Worm (Caenorhabditis elegans) whole organism, L2 larva: ENCODE measurements around the gene hcf-1.
A peak's percentile ranks its signal among the peaks of the same experiment; 100 is the strongest.

Experiments used
- C34F6.9 ChIP-seq: fragments of 150-350 bp; optimal IDR thresholded peaks from 2 replicates; lab custom pipeline; 2014; ENCODE audit warnings: missing biosample characterization, missing genetic modification characterization
- F13H6.1 ChIP-seq: sonication (generic microtip); optimal IDR thresholded peaks from 2 replicates; lab custom pipeline; 2016; ENCODE audit warnings: missing genetic modification characterization, missing compliant biosample characterization
- Y55F3AM.14 ChIP-seq: fragments of 200-800 bp; sonication (Bioruptor generic); optimal IDR thresholded peaks from 2 replicates; lab custom pipeline; 2018; ENCODE audit warnings: mild to moderate bottlenecking, missing genetic modification characterization, missing compliant biosample characterization
- ZK546.5 ChIP-seq: sonication (generic microtip); optimal IDR thresholded peaks from 2 replicates; lab custom pipeline; 2017; ENCODE audit warnings: missing biosample characterization, missing genetic modification characterization
- aly-2 ChIP-seq: fragments of 150-350 bp; optimal IDR thresholded peaks from 2 replicates; lab custom pipeline; 2014; ENCODE audit warnings: missing biosample characterization, missing genetic modification characterization
- ama-1 ChIP-seq: fragments of 150-350 bp; optimal IDR thresholded peaks from 2 replicates; lab custom pipeline; 2018; ENCODE audit warnings: inconsistent platforms
- blmp-1 ChIP-seq: sonication (generic microtip); optimal IDR thresholded peaks from 2 replicates; lab custom pipeline; 2017; ENCODE audit warnings: missing genetic modification characterization, mild to moderate bottlenecking, missing compliant biosample characterization, antibody characterized with exemption, moderate library complexity; ENCODE audit not compliant: insufficient read depth
- ceh-82 ChIP-seq: fragments of 150-350 bp; optimal IDR thresholded peaks from 2 replicates; lab custom pipeline; 2014; ENCODE audit warnings: missing biosample characterization, missing genetic modification characterization
- crh-2 ChIP-seq: sonication (generic microtip); optimal IDR thresholded peaks from 2 replicates; lab custom pipeline; 2017; ENCODE audit warnings: missing biosample characterization, missing genetic modification characterization
- egl-27 ChIP-seq: sonication (generic microtip); optimal IDR thresholded peaks from 3 replicates; lab custom pipeline; 2017; ENCODE audit warnings: missing biosample characterization, missing genetic modification reagents, missing genetic modification characterization
- elt-1 ChIP-seq: fragments of 150-350 bp; optimal IDR thresholded peaks from 2 replicates; lab custom pipeline; 2014; ENCODE audit warnings: missing biosample characterization, missing genetic modification characterization
- fos-1 ChIP-seq: fragments of 150-350 bp; optimal IDR thresholded peaks from 2 replicates; lab custom pipeline; 2014; ENCODE audit warnings: missing biosample characterization, missing genetic modification characterization
- gmeb-1 ChIP-seq: fragments of 150-350 bp; optimal IDR thresholded peaks from 2 replicates; lab custom pipeline; 2014; ENCODE audit warnings: missing biosample characterization, missing genetic modification characterization
- lin-11 ChIP-seq: fragments of 150-350 bp; sonication (generic microtip); optimal IDR thresholded peaks from 2 replicates; lab custom pipeline; 2014; ENCODE audit warnings: missing biosample characterization, missing genetic modification characterization, inconsistent platforms, mixed read lengths
- lin-13 ChIP-seq: fragments of 150-350 bp; optimal IDR thresholded peaks from 2 replicates; lab custom pipeline; 2014; ENCODE audit warnings: missing biosample characterization, missing genetic modification reagents, missing genetic modification characterization
- lin-39 ChIP-seq: fragments of 150-350 bp; optimal IDR thresholded peaks from 2 replicates; lab custom pipeline; 2014; ENCODE audit warnings: missing biosample characterization, missing genetic modification reagents, missing genetic modification characterization
- lsy-2 ChIP-seq, 2 experiments: fragments of 150-350 bp in 1 of 2; sonication (generic microtip) in 1 of 2; optimal IDR thresholded peaks; 2 replicates each; lab custom pipeline; 2014 to 2017; ENCODE audit warnings: missing biosample characterization in 2 of 2, missing genetic modification characterization in 2 of 2
- mab-5 ChIP-seq: fragments of 150-350 bp; optimal IDR thresholded peaks from 2 replicates; lab custom pipeline; 2014; ENCODE audit warnings: missing biosample characterization, missing genetic modification characterization
- mbf-1 ChIP-seq: sonication (generic microtip); optimal IDR thresholded peaks from 2 replicates; lab custom pipeline; 2017; ENCODE audit warnings: missing biosample characterization, missing genetic modification characterization
- mdl-1 ChIP-seq, 2 experiments: fragments of 150-350 bp in 1 of 2; sonication (generic microtip) in 1 of 2; optimal IDR thresholded peaks; 2 replicates each; lab custom pipeline; 2017; ENCODE audit warnings: missing biosample characterization in 2 of 2, missing genetic modification characterization in 2 of 2
- nhr-129 ChIP-seq: fragments of 150-350 bp; optimal IDR thresholded peaks from 2 replicates; lab custom pipeline; 2014; ENCODE audit warnings: missing biosample characterization, missing genetic modification characterization
- nhr-21 ChIP-seq: fragments of 150-350 bp; optimal IDR thresholded peaks from 2 replicates; lab custom pipeline; 2014; ENCODE audit warnings: missing biosample characterization, missing genetic modification characterization
- nhr-23 ChIP-seq: fragments of 150-350 bp; optimal IDR thresholded peaks from 2 replicates; lab custom pipeline; 2014; ENCODE audit warnings: missing biosample characterization, missing genetic modification reagents, missing genetic modification characterization
- nhr-237 ChIP-seq: fragments of 150-350 bp; optimal IDR thresholded peaks from 2 replicates; lab custom pipeline; 2014; ENCODE audit warnings: missing biosample characterization, missing genetic modification characterization
- nhr-25 ChIP-seq: fragments of 150-350 bp; sonication (generic microtip); optimal IDR thresholded peaks from 3 replicates; lab custom pipeline; 2014; ENCODE audit warnings: missing biosample characterization, missing genetic modification characterization
- nhr-6 ChIP-seq: fragments of 150-350 bp; optimal IDR thresholded peaks from 2 replicates; lab custom pipeline; 2014; ENCODE audit warnings: missing biosample characterization, missing genetic modification characterization
- nhr-77 ChIP-seq: fragments of 150-350 bp; optimal IDR thresholded peaks from 2 replicates; lab custom pipeline; 2014; ENCODE audit warnings: missing biosample characterization, missing genetic modification characterization
- sem-4 ChIP-seq: fragments of 150-350 bp; optimal IDR thresholded peaks from 2 replicates; lab custom pipeline; 2014; ENCODE audit warnings: missing biosample characterization, missing genetic modification reagents, missing genetic modification characterization
- sma-3 ChIP-seq: sonication (generic microtip); optimal IDR thresholded peaks from 2 replicates; lab custom pipeline; 2016; ENCODE audit warnings: missing genetic modification reagents, missing genetic modification characterization, missing compliant biosample characterization
- sma-9 ChIP-seq, 2 experiments: fragments of 150-350 bp in 1 of 2; sonication (generic microtip) in 1 of 2; optimal IDR thresholded peaks; 2 replicates each; lab custom pipeline; 2014 to 2016; ENCODE audit warnings: missing genetic modification characterization in 2 of 2, mild to moderate bottlenecking in 1 of 2, missing biosample characterization in 1 of 2, missing compliant biosample characterization in 1 of 2, missing genetic modification reagents in 1 of 2, moderate library complexity in 1 of 2
- snpc-4 ChIP-seq: fragments of 150-350 bp; optimal IDR thresholded peaks from 2 replicates; lab custom pipeline; 2014; ENCODE audit warnings: missing biosample characterization, missing genetic modification characterization
- unc-55 ChIP-seq: fragments of 150-350 bp; sonication (generic microtip); optimal IDR thresholded peaks from 3 replicates; lab custom pipeline; 2014; ENCODE audit warnings: missing biosample characterization, missing genetic modification reagents, missing genetic modification characterization
- unc-62 ChIP-seq: fragments of 150-350 bp; optimal IDR thresholded peaks from 2 replicates; lab custom pipeline; 2014; ENCODE audit warnings: missing biosample characterization, missing genetic modification reagents, missing genetic modification characterization
- zag-1 ChIP-seq: fragments of 150-350 bp; optimal IDR thresholded peaks from 2 replicates; lab custom pipeline; 2014; ENCODE audit warnings: missing biosample characterization, missing genetic modification characterization
- ztf-1 ChIP-seq: fragments of 200-800 bp; sonication (Bioruptor generic); conservative IDR thresholded peaks from 2 replicates; pipeline ENCODE4 v1.3.6; 2022; ENCODE audit warnings: missing genetic modification characterization, missing compliant biosample characterization
- ztf-11 ChIP-seq: sonication (generic microtip); optimal IDR thresholded peaks from 2 replicates; lab custom pipeline; 2017; ENCODE audit warnings: missing biosample characterization, missing genetic modification characterization
- ztf-4 ChIP-seq: fragments of 150-350 bp; optimal IDR thresholded peaks from 2 replicates; lab custom pipeline; 2014; ENCODE audit warnings: missing biosample characterization, missing genetic modification characterization

The hcf-1 gene

DNA sequence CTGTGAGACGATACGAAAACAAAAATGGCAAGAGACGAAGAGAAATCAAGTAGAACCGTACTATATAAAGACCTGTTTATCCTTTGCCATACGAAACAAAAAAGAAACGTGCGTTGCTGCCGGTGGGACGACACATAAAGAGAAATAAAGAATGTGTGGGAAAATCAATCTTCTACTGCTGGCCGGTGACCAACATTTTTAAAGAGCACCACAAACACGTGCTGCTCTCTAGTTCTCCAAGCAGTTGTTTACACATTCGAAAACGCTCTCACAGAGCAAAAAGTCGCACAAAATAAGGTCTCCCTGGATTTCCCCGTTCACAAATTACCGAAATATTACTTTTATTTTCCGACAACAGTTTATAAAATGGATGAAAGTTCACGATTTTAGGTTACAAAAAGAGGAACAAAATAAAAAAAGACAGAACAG, 15.5 kb upstream of the hcf-1 start, which contains the start of gene imp-3 (continued):
- TF ChIP-seq nhr-23 (tag; lab: Kevin White, UChicago) (no peak), mbf-1 (no peak), ztf-1 (GFP tag; lab: Robert Waterston, UW) (no peak)

DNA sequence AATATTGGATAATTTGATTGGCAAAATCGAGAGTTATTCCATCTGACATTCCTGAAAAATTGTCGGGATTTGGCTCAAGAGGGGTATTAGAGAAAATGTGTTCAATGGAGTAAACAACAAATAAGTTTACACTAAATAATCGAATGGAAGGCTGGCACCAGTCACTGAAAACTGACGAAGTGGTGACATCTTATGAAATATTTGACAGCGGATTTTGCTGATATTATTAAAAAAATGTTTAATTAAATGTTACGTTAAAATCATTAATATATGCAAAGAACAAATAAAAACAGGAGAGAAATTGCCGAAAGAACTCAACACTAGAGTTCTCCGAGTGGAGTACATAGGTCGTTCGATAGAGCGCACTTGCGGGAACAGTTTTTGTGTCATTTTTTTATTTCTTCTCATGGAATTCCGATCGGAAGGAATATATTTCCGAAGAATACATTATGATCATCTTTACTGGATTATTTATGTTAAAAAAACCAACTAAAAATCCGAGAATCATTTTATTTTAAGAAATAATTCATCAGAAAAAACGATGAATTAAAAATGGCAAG, 11.5 kb upstream of the hcf-1 start, which contains the start of gene tag-322:
Gene tag-322, minus strand, starts transcription at position 51 of the 560 bp plus-strand sequence.
- peak; percentile 77 for TF ChIP-seq nhr-25 (tag; lab: Kevin White, UChicago)
- TF ChIP-seq lsy-2 (tag; optimal IDR thresholded peaks at IDR 0.05; lab: Kevin White, UChicago): peak; percentile 71 to 91
- TF ChIP-seq crh-2 (tag; lab: Kevin White, UChicago): peak; percentile 81
- no peak for TF ChIP-seq mab-5 (tag; lab: Kevin White, UChicago)
- peak; percentile 64 for TF ChIP-seq ztf-4 (tag; lab: Kevin White, UChicago)
- peak; percentile 17 for TF ChIP-seq blmp-1 (tag; lab: Kevin White, UChicago)
- TF ChIP-seq sem-4 (tag; lab: Kevin White, UChicago): peak; percentile 54
- TF ChIP-seq unc-55 (GFP tag; lab: Kevin White, UChicago): peak; percentile 77
- TF ChIP-seq fos-1 (tag; lab: Kevin White, UChicago): peak; percentile 48
- TF ChIP-seq nhr-129 (tag; lab: Kevin White, UChicago): peak; percentile 38
- TF ChIP-seq C34F6.9 (tag; lab: Kevin White, UChicago): peak; percentile 72
- TF ChIP-seq sma-3 (GFP tag; lab: Kevin White, UChicago): peak; percentile 69
- TF ChIP-seq nhr-6 (tag; lab: Kevin White, UChicago): peak; percentile 47
- TF ChIP-seq nhr-21 (tag; lab: Kevin White, UChicago): peak; percentile 56
- TF ChIP-seq gmeb-1 (tag; lab: Kevin White, UChicago): peak; percentile 61
- no peak for TF ChIP-seq zag-1
- no peak for TF ChIP-seq snpc-4 (tag; lab: Kevin White, UChicago)
- peak; percentile 74 for TF ChIP-seq F13H6.1 (tag; lab: Kevin White, UChicago)
- TF ChIP-seq elt-1 (tag; lab: Kevin White, UChicago): no peak
- peak; percentile 12 for TF ChIP-seq nhr-77 (tag; lab: Kevin White, UChicago)
- TF ChIP-seq lin-13 (GFP tag; lab: Kevin White, UChicago): peak; percentile 43
- peak; percentile 73 for TF ChIP-seq sma-9 (GFP tag; optimal IDR thresholded peaks at IDR 0.05; lab: Kevin White, UChicago)
- no peak for TF ChIP-seq sma-9 (tag; optimal IDR thresholded peaks at IDR 0.05; lab: Kevin White, UChicago)
- no peak for TF ChIP-seq ZK546.5 (tag; lab: Kevin White, UChicago)
- TF ChIP-seq aly-2 (tag; lab: Kevin White, UChicago): no peak
- TF ChIP-seq, all 48 proteins: peak for 18

- TF ChIP-seq ceh-82 (no peak), ztf-11 (tag; lab: Kevin White, UChicago) (no peak), fos-1 (tag; lab: Kevin White, UChicago) (peak; percentile 26), unc-62 (GFP tag; lab: Kevin White, UChicago) (no peak), nhr-237 (tag; lab: Kevin White, UChicago) (no peak), nhr-25 (tag; lab: Kevin White, UChicago) (no peak), lin-39 (tag; lab: Kevin White, UChicago) (no peak), nhr-129 (tag; lab: Kevin White, UChicago) (no peak), sma-9 (GFP tag; optimal IDR thresholded peaks at IDR 0.05; lab: Kevin White, UChicago) (peak; percentile 18), sma-9 (tag; optimal IDR thresholded peaks at IDR 0.05; lab: Kevin White, UChicago) (no peak), snpc-4 (tag; lab: Kevin White, UChicago) (no peak), ztf-1 (GFP tag; lab: Robert Waterston, UW) (no peak), mdl-1 (tag; optimal IDR thresholded peaks at IDR 0.05; lab: Kevin White, UChicago) (no peak)
Observed at ce11 chrIV:7783801-7784411, 9.8 kb upstream of the hcf-1 start, which contains the start of gene tag-321. Gene tag-321 (minus strand): TSS chrIV:7783851.

DNA sequence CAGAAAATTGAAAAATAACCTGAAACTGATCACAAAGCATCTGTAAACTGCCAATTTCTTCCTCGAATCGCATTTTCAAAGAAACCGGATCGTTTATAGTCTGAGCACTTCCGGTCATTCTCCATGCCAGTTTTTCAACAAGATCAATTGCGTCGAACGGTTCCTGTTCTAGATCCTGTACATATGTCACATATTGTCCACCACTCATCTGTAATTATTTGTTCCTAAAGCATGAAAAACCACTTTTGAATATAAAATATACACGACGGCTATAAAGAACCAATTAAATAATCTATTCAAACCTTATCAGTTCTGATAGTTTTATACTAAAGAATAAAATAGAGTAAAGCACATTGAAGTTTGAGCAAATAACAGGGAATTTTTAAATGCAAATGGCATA, 8.2 kb upstream of the hcf-1 start, which contains the start of gene sec-10:
Gene sec-10, minus strand, starts transcription at position 208 of the 400 bp plus-strand sequence.
- TF ChIP-seq ama-1 (lab: Kevin White, UChicago) (no peak), egl-27 (tag; lab: Kevin White, UChicago) (no peak), Y55F3AM.14 (GFP tag; lab: Kevin White, UChicago) (no peak), mdl-1 (tag; optimal IDR thresholded peaks at IDR 0.05; lab: Kevin White, UChicago) (no peak), lin-13 (GFP tag; lab: Kevin White, UChicago) (no peak), fos-1 (tag; lab: Kevin White, UChicago) (peak; percentile 17), lin-11 (tag; lab: Kevin White, UChicago) (no peak), zag-1 (no peak)
